Worm (Caenorhabditis elegans) whole organism, L2 larva: ENCODE data around the gene sru-30.

ENCODE experiments used
- aly-2 ChIP-seq: fragments of 150-350 bp; optimal IDR thresholded peaks from 2 replicates; lab custom pipeline; 2014; ENCODE audit warnings: missing biosample characterization, missing genetic modification characterization
- blmp-1 ChIP-seq: sonication (generic microtip); optimal IDR thresholded peaks from 2 replicates; lab custom pipeline; 2017; ENCODE audit warnings: missing genetic modification characterization, mild to moderate bottlenecking, missing compliant biosample characterization, antibody characterized with exemption, moderate library complexity; ENCODE audit not compliant: insufficient read depth
- egl-27 ChIP-seq: sonication (generic microtip); optimal IDR thresholded peaks from 3 replicates; lab custom pipeline; 2017; ENCODE audit warnings: missing biosample characterization, missing genetic modification reagents, missing genetic modification characterization
- lin-39 ChIP-seq: fragments of 150-350 bp; optimal IDR thresholded peaks from 2 replicates; lab custom pipeline; 2014; ENCODE audit warnings: missing biosample characterization, missing genetic modification reagents, missing genetic modification characterization
- nhr-12 ChIP-seq: fragments of 150-350 bp; optimal IDR thresholded peaks from 2 replicates; lab custom pipeline; 2014; ENCODE audit warnings: missing biosample characterization, missing genetic modification characterization
- nhr-77 ChIP-seq: fragments of 150-350 bp; optimal IDR thresholded peaks from 2 replicates; lab custom pipeline; 2014; ENCODE audit warnings: missing biosample characterization, missing genetic modification characterization
- sem-4 ChIP-seq: fragments of 150-350 bp; optimal IDR thresholded peaks from 2 replicates; lab custom pipeline; 2014; ENCODE audit warnings: missing biosample characterization, missing genetic modification reagents, missing genetic modification characterization
- sma-9 ChIP-seq, 2 experiments: fragments of 150-350 bp in 1 of 2; sonication (generic microtip) in 1 of 2; optimal IDR thresholded peaks; 2 replicates each; lab custom pipeline; 2014 to 2016; ENCODE audit warnings: missing genetic modification characterization in 2 of 2, mild to moderate bottlenecking in 1 of 2, missing biosample characterization in 1 of 2, missing compliant biosample characterization in 1 of 2, missing genetic modification reagents in 1 of 2, moderate library complexity in 1 of 2
- snpc-4 ChIP-seq: fragments of 150-350 bp; optimal IDR thresholded peaks from 2 replicates; lab custom pipeline; 2014; ENCODE audit warnings: missing biosample characterization, missing genetic modification characterization
- ztf-11 ChIP-seq: sonication (generic microtip); optimal IDR thresholded peaks from 2 replicates; lab custom pipeline; 2017; ENCODE audit warnings: missing biosample characterization, missing genetic modification characterization

- TF ChIP-seq nhr-12 (tag; lab: Kevin White, UChicago) (no peak), nhr-77 (no peak), sem-4 (no peak), sma-9 (GFP tag; optimal IDR thresholded peaks at IDR 0.05; lab: Kevin White, UChicago) (no peak), sma-9 (tag; optimal IDR thresholded peaks at IDR 0.05; lab: Kevin White, UChicago) (no peak), aly-2 (tag; lab: Kevin White, UChicago) (no peak), ztf-11 (tag; lab: Kevin White, UChicago) (no peak), egl-27 (tag; lab: Kevin White, UChicago) (no peak), blmp-1 (tag; lab: Kevin White, UChicago) (no peak), lin-39 (no peak), snpc-4 (tag; lab: Kevin White, UChicago) (no peak)
Observed at ce11 chrV:9779418-9779817, 34.2 kb upstream of the sru-30 start, which contains the start of gene F46B6.4.
